Worm (Caenorhabditis elegans) whole organism, L4/young adult: ENCODE results near the gene Y37H2A.13.

Source experiments
- W03F9.2 ChIP-seq: fragments of 150-350 bp; optimal IDR thresholded peaks from 2 replicates; lab custom pipeline; 2014; ENCODE audit warnings: missing biosample characterization, missing genetic modification characterization
- dao-5 ChIP-seq: sonication (generic microtip); optimal IDR thresholded peaks from 2 replicates; lab custom pipeline; 2016; ENCODE audit warnings: missing genotype, missing genetic modification characterization, moderate library complexity, missing compliant biosample characterization
- him-1 ChIP-seq: sonication (generic microtip); optimal IDR thresholded peaks from 2 replicates; lab custom pipeline; 2016; ENCODE audit warnings: missing genotype, missing genetic modification reagents, missing genetic modification characterization, missing compliant biosample characterization

The Y37H2A.13 gene

ce11 chrV:18142549-18142948 is at the start of gene Y37H2A.13:
TSS of gene Y37H2A.13 (plus strand) at chrV:18142849.
- TF ChIP-seq him-1 (tag; lab: Kevin White, UChicago) (no peak), dao-5 (tag; lab: Kevin White, UChicago) (no peak)

- TF ChIP-seq dao-5 (tag; lab: Kevin White, UChicago) = no peak
These were observed 48.7 kb upstream of the Y37H2A.13 start for ce11 chrV:18093941-18094340.

- no peak for TF ChIP-seq dao-5 (tag; lab: Kevin White, UChicago)
- TF ChIP-seq W03F9.2 (tag; lab: Kevin White, UChicago) = no peak
- TF ChIP-seq him-1 (tag; lab: Kevin White, UChicago) = no peak
These were observed 44.3 kb upstream of the Y37H2A.13 start, which contains the start of gene par-4 for ce11 chrV:18098387-18098786. TSS of gene par-4 (plus strand) at chrV:18098687.

ce11 chrV:18106055-18106454 is 36.6 kb upstream of the Y37H2A.13 start:
- TF ChIP-seq him-1 (tag; lab: Kevin White, UChicago) (no peak), W03F9.2 (tag; lab: Kevin White, UChicago) (no peak), dao-5 (tag; lab: Kevin White, UChicago) (no peak)

- TF ChIP-seq him-1 (tag; lab: Kevin White, UChicago) = no peak
- TF ChIP-seq dao-5 (tag; lab: Kevin White, UChicago) = no peak
- no peak for TF ChIP-seq W03F9.2 (tag; lab: Kevin White, UChicago)
These were observed 34.7 kb upstream of the Y37H2A.13 start, which contains the start of gene Y37H2A.1 for ce11 chrV:18107969-18108368. TSS of gene Y37H2A.1 (plus strand) at chrV:18108269.

ce11 chrV:18109449-18109848 is 33.2 kb upstream of the Y37H2A.13 start:
- no peak for TF ChIP-seq dao-5 (tag; lab: Kevin White, UChicago)
- no peak for TF ChIP-seq him-1 (tag; lab: Kevin White, UChicago)
- no peak for TF ChIP-seq W03F9.2 (tag; lab: Kevin White, UChicago)

- TF ChIP-seq dao-5 (tag; lab: Kevin White, UChicago) = no peak
- no peak for TF ChIP-seq W03F9.2 (tag; lab: Kevin White, UChicago)
- no peak for TF ChIP-seq him-1 (tag; lab: Kevin White, UChicago)
These were observed 19.0 kb upstream of the Y37H2A.13 start, which contains the start of gene fbxa-107 for ce11 chrV:18123639-18124038. TSS of gene fbxa-107 (plus strand) at chrV:18123939.

ce11 chrV:18125075-18125474 is 17.6 kb upstream of the Y37H2A.13 start, which contains the start of gene fbxa-210:
TSS of gene fbxa-210 (plus strand) at chrV:18125375.
- TF ChIP-seq W03F9.2 (tag; lab: Kevin White, UChicago) (no peak), dao-5 (tag; lab: Kevin White, UChicago) (no peak), him-1 (tag; lab: Kevin White, UChicago) (no peak)

ce11 chrV:18127192-18127591 is 15.5 kb upstream of the Y37H2A.13 start, which contains the start of gene fbxa-211:
TSS of gene fbxa-211 (plus strand) at chrV:18127519.
- TF ChIP-seq W03F9.2 (tag; lab: Kevin White, UChicago) = no peak
- no peak for TF ChIP-seq him-1 (tag; lab: Kevin White, UChicago)
- no peak for TF ChIP-seq dao-5 (tag; lab: Kevin White, UChicago)

ce11 chrV:18128545-18128944 is 14.1 kb upstream of the Y37H2A.13 start:
- no peak for TF ChIP-seq him-1 (tag; lab: Kevin White, UChicago)
- no peak for TF ChIP-seq dao-5 (tag; lab: Kevin White, UChicago)
- TF ChIP-seq W03F9.2 (tag; lab: Kevin White, UChicago) = no peak

ce11 chrV:18131049-18131448 is 11.6 kb upstream of the Y37H2A.13 start, which contains the start of gene Y37H2A.12:
TSS of gene Y37H2A.12 (minus strand) at chrV:18131129.
- no peak for TF ChIP-seq dao-5 (tag; lab: Kevin White, UChicago)
- no peak for TF ChIP-seq W03F9.2 (tag; lab: Kevin White, UChicago)
- no peak for TF ChIP-seq him-1 (tag; lab: Kevin White, UChicago)

ce11 chrV:18133177-18133576 is 9.5 kb upstream of the Y37H2A.13 start, which contains the start of gene Y37H2A.18:
TSS of gene Y37H2A.18 (minus strand) at chrV:18133277.
- TF ChIP-seq him-1 (tag; lab: Kevin White, UChicago) = no peak
- TF ChIP-seq dao-5 (tag; lab: Kevin White, UChicago) = no peak
- no peak for TF ChIP-seq W03F9.2 (tag; lab: Kevin White, UChicago)

ce11 chrV:18134378-18134777 is 8.3 kb upstream of the Y37H2A.13 start, which contains the start of gene Y37H2A.7:
TSS of gene Y37H2A.7 (minus strand) at chrV:18134478.
- no peak for TF ChIP-seq dao-5 (tag; lab: Kevin White, UChicago)

- TF ChIP-seq dao-5 (tag; lab: Kevin White, UChicago) (no peak), him-1 (tag; lab: Kevin White, UChicago) (no peak), W03F9.2 (tag; lab: Kevin White, UChicago) (no peak)
These were observed 5.0 kb upstream of the Y37H2A.13 start for ce11 chrV:18137679-18138078.
